Worm (Caenorhabditis elegans) whole organism, midembryonic: Measurements from ENCODE around the gene ptp-5.2.

Experiments used
- T22C8.4 ChIP-seq: fragments of 200-800 bp; sonication (Bioruptor generic); IDR thresholded peaks from 2 replicates; pipeline ENCODE4 v1.3.6; 2022; ENCODE audit warnings: missing genetic modification characterization, missing compliant biosample characterization
- cog-1 ChIP-seq: sonication (generic microtip); optimal IDR thresholded peaks from 2 replicates; lab custom pipeline; 2016; ENCODE audit warnings: missing genetic modification characterization, missing compliant biosample characterization
- flt-1 ChIP-seq: fragments of 200-800 bp; sonication (Bioruptor generic); IDR thresholded peaks from 2 replicates; pipeline ENCODE4 v1.3.6; 2022; ENCODE audit warnings: missing genetic modification characterization, missing compliant biosample characterization
- klf-2 ChIP-seq: fragments of 200-800 bp; sonication (Bioruptor generic); conservative IDR thresholded peaks from 2 replicates; pipeline ENCODE4 v1.3.6; 2022; ENCODE audit warnings: missing genetic modification reagents, missing genetic modification characterization, missing compliant biosample characterization
- med-1 ChIP-seq: sonication (generic microtip); optimal IDR thresholded peaks from 2 replicates; lab custom pipeline; 2017; ENCODE audit warnings: missing genetic modification characterization, mild to moderate bottlenecking, missing compliant biosample characterization, antibody characterized with exemption, missing genetic modification reagents; ENCODE audit not compliant: insufficient read depth
- ref-1 ChIP-seq: fragments of 200-800 bp; sonication (Bioruptor generic); conservative IDR thresholded peaks from 2 replicates; pipeline ENCODE4 v1.3.6; 2022; ENCODE audit warnings: missing genetic modification reagents, missing genetic modification characterization, missing compliant biosample characterization
- tab-1 ChIP-seq: fragments of 200-800 bp; sonication (Bioruptor generic); IDR thresholded peaks from 2 replicates; pipeline ENCODE4 v1.3.6; 2022; ENCODE audit warnings: missing genetic modification characterization, missing compliant biosample characterization
- ztf-23 ChIP-seq: fragments of 200-800 bp; sonication (Bioruptor generic); IDR thresholded peaks from 2 replicates; pipeline ENCODE4 v1.3.6; 2022; ENCODE audit warnings: missing genetic modification reagents, missing genetic modification characterization, missing compliant biosample characterization
- ztf-29 ChIP-seq: fragments of 200-800 bp; sonication (Bioruptor generic); IDR thresholded peaks from 2 replicates; pipeline ENCODE4 v1.3.6; 2022; ENCODE audit warnings: missing genetic modification reagents, missing genetic modification characterization, missing compliant biosample characterization

ptp-5.2 gene

DNA sequence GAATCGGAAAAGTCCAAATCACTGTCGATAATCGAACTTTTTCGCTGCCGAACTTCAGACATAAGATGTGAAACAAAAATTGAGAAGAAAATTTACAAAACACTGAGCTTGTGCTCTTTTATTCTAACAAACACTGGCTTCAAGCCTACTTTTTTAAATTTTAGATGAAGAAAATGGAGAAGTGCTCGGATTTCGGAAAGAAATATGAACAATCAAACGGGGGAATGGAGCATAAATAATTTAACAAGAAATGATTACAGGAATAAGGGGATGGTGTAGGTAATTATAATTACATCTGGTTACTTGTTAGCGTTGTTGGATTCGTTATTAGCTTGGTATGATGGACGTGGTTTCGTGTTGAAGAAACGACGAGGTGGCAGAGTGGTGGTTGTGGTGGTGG lies 10.6 kb upstream of the ptp-5.2 start, which contains the start of gene degl-1:
Gene degl-1, minus strand, starts transcription at position 101 of the 400 bp plus-strand sequence.
- TF ChIP-seq med-1 (no peak), T22C8.4 (no peak), klf-2 (GFP tag; lab: Robert Waterston, UW) (no peak), tab-1 (no peak), ztf-23 (no peak), cog-1 (no peak), ztf-29 (no peak), ref-1 (no peak), flt-1 (GFP tag; lab: Robert Waterston, UW) (no peak)

DNA sequence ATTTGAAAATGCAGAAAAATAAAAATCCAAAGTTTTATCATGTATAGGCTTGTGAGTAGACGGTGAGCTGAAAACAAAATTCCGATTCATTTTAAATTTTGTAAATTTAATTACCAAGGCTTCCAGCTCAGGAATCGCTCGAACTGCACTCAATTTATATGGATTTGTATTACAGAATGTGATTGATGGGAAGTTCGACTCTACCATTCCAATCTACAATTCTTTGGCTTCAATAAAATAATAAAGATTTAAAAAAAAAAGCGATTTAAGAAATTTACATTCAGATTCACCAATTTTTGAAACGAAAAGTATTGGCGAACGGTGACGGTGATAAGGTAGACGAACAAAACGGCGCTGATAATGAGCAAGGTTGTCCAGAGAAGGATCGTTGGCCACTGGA lies 9.9 kb upstream of the ptp-5.2 start:
- TF ChIP-seq tab-1 (no peak), T22C8.4 (no peak), flt-1 (GFP tag; lab: Robert Waterston, UW) (no peak), med-1 (no peak), ztf-29 (no peak), klf-2 (GFP tag; lab: Robert Waterston, UW) (no peak), ztf-23 (no peak), cog-1 (no peak)

DNA sequence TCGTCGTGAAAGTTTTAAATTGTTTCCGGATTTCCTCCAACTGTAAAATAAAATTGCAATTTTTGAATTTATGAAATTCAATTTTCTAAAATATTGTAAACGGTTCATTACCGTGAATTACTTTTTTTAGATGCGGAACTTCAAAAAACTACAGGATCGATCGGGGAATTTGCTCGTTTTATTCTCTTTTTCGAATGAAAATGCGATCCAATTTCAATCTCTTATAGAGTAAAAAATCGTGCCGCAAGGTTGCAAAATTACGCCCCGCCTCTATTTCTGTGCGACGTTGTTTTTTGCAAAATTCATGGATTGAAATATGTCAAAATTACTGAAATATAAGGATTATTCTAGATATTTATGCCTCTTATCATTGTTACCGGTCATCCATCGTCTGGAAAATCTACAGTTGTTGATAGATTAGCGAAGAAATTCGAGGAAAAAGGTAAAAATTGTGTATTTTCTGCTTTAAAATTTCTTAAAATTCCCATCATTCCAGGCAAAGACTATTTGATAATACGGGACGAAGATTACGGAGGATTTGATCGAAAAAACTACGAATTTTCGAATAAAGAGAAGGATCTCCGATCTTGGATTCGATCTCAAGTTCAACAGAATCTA lies 8.6 kb upstream of the ptp-5.2 start, which contains the start of gene Y57G11C.43:
Gene Y57G11C.43, plus strand, starts transcription at position 224 of the 618 bp plus-strand sequence.
- TF ChIP-seq ztf-23 (no peak), ztf-29 (no peak)

DNA sequence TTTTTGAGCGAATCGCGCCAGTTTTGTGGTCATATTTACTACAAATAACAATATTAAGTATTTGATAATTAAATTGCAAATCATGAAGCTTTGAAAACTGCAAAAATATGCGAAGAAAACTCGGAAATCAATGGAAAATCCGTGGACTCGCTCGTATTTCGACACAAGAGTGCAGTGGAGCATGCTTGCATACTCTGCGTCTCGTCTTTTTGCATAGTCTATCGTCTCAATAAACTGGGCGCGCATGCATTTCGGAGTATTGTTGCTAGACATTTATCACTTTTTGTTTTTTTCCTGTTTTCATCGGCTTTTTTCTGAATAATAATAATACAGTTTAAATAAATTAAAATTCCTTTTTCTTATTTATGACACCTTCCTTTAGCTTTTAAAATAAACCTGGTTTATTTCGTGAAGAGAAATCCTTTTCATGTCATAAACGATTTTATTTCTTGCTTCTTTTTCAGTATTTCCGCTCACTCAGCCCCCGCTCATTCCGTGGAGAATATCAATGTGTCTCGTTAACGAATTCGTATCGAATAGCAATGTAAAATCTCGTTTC lies 7.0 kb upstream of the ptp-5.2 start, which contains the start of the genes mrps-7 and Y57G11C.3:
Gene mrps-7, minus strand, starts transcription at position 38 of the 559 bp plus-strand sequence.
Gene Y57G11C.3, plus strand, starts transcription at position 509 of the 559 bp plus-strand sequence.
- TF ChIP-seq klf-2 (GFP tag; lab: Robert Waterston, UW) (no peak), cog-1 (peak; percentile 73)

DNA sequence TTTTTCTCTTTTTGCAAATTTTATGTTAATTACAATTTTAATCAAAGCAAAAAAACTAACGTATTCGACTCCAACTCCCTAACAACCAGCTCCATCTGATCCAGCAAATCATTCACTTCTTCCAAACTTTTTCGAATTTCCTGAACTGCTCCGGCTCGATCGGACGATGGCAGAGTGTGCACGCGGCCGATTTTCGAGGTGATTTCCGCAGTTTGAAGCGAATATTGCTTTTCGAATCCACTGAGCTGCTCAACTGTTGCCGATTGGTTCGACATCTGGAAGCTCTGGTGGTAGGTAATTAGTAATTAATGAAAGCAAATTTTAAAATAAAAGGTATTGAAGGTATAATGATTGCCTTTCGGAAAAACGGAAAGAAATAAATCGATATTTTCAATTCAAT lies 5.6 kb upstream of the ptp-5.2 start, which contains the start of gene vti-1:
Gene vti-1, minus strand, starts transcription at position 284 of the 400 bp plus-strand sequence.
- no peak for TF ChIP-seq cog-1
- TF ChIP-seq klf-2 (GFP tag; lab: Robert Waterston, UW) = no peak
- TF ChIP-seq flt-1 (GFP tag; lab: Robert Waterston, UW) = no peak
- no peak for TF ChIP-seq T22C8.4
- TF ChIP-seq med-1 = no peak
- no peak for TF ChIP-seq ztf-23
- TF ChIP-seq ref-1 = no peak
- no peak for TF ChIP-seq tab-1
- TF ChIP-seq ztf-29 = no peak

- TF ChIP-seq klf-2 (GFP tag; lab: Robert Waterston, UW) = no peak
- TF ChIP-seq ztf-29 = no peak
- TF ChIP-seq flt-1 (GFP tag; lab: Robert Waterston, UW) = no peak
- TF ChIP-seq T22C8.4 = no peak
- TF ChIP-seq ref-1 = no peak
- TF ChIP-seq tab-1 = no peak
- no peak for TF ChIP-seq cog-1
- TF ChIP-seq med-1 = no peak
- no peak for TF ChIP-seq ztf-23
Measured at ce11 chrIV:14765336-14765735, 4.6 kb upstream of the ptp-5.2 start, which contains the start of gene Y57G11C.5. Gene Y57G11C.5 (minus strand): TSS chrIV:14765436.

ce11 chrIV:14764719-14765173 lies 4.0 kb upstream of the ptp-5.2 start:
- TF ChIP-seq ref-1 = no peak
- no peak for TF ChIP-seq ztf-29
- TF ChIP-seq tab-1 = no peak
- TF ChIP-seq klf-2 (GFP tag; lab: Robert Waterston, UW) = no peak
- TF ChIP-seq ztf-23 = no peak
- TF ChIP-seq cog-1 = no peak

- no peak for TF ChIP-seq flt-1 (GFP tag; lab: Robert Waterston, UW)
- no peak for TF ChIP-seq ref-1
- TF ChIP-seq med-1 = no peak
- no peak for TF ChIP-seq ztf-29
- no peak for TF ChIP-seq T22C8.4
- no peak for TF ChIP-seq cog-1
- TF ChIP-seq tab-1 = no peak
- TF ChIP-seq ztf-23 = no peak
Measured at ce11 chrIV:14763938-14764718, 3.4 kb upstream of the ptp-5.2 start.

DNA sequence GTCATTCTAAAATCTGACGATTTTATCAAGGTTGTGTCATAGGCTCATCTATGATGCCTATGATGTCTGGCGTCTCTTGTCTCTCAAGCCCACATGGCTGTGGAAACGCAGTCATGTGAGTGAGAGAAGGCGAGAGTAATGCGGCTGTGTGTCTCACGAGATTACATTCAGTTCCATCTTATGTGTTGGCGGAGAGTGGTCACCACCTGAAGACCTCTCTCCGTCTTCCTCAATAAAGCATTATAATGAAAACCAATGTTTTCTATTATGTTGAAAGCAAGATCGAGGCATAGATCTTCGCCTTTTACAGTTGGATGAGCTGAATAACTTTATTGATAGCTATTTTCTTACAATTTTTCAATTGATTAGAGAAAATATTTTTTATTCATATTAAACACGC lies 2.6 kb upstream of the ptp-5.2 start:
- TF ChIP-seq cog-1 = peak; percentile 12

DNA sequence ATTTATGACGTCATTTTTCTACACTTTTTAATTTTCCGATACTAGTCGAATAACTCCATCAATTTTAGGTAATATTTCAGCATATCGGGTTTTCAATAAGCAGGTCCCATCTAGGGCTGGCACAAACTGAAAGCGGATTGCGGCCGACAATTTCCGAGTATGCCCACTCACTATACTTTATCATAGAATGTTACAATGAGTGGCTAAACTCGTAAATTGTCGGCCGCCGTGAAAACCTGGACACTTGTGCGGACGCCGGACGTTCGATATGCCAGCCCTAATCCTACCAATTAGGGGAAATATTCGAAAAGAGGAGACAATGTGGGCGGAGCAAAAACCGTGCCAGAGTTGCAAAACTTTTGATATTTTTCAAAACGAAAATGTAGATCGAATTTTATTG lies 1.1 kb downstream of the ptp-5.2 start:
- no peak for TF ChIP-seq med-1
- no peak for TF ChIP-seq ztf-29
- TF ChIP-seq cog-1 = no peak
- TF ChIP-seq ztf-23 = no peak

ce11 chrIV:14757786-14758185 lies 3.0 kb downstream of the ptp-5.2 start:
- TF ChIP-seq med-1 = no peak
- TF ChIP-seq ref-1 = no peak
- no peak for TF ChIP-seq ztf-29
- TF ChIP-seq klf-2 (GFP tag; lab: Robert Waterston, UW) = no peak
- no peak for TF ChIP-seq cog-1
- no peak for TF ChIP-seq tab-1
- no peak for TF ChIP-seq flt-1 (GFP tag; lab: Robert Waterston, UW)
- no peak for TF ChIP-seq ztf-23
- no peak for TF ChIP-seq T22C8.4
